Worm (Caenorhabditis elegans) whole organism, L1 larva: ENCODE results near the gene fbl-1.

Experiments
- C04F5.9 ChIP-seq: sonication (generic microtip); optimal IDR thresholded peaks from 2 replicates; lab custom pipeline; 2016; ENCODE audit warnings: missing genetic modification characterization, missing compliant biosample characterization
- C16A3.4 ChIP-seq: fragments of 150-350 bp; optimal IDR thresholded peaks from 2 replicates; lab custom pipeline; 2014; ENCODE audit warnings: missing biosample characterization, missing genetic modification characterization
- alr-1 ChIP-seq: fragments of 200-800 bp; sonication (Bioruptor generic); optimal IDR thresholded peaks from 2 replicates; lab custom pipeline; 2018; ENCODE audit warnings: borderline replicate concordance, mild to moderate bottlenecking, missing genetic modification characterization, missing compliant biosample characterization
- ama-1 ChIP-seq: fragments of 150-350 bp; optimal IDR thresholded peaks from 2 replicates; lab custom pipeline; 2014
- ceh-82 ChIP-seq, 3 experiments: fragments of 150-350 bp in 1 of 3; sonication (generic microtip) in 2 of 3; optimal IDR thresholded peaks; 2 replicates each; lab custom pipeline; 2014 to 2017; ENCODE audit warnings: missing biosample characterization in 3 of 3, missing genetic modification characterization in 3 of 3
- ces-1 ChIP-seq: fragments of 150-350 bp; optimal IDR thresholded peaks from 2 replicates; lab custom pipeline; 2014; ENCODE audit warnings: missing biosample characterization, missing genetic modification reagents, missing genetic modification characterization
- dsc-1 ChIP-seq: sonication (generic microtip); optimal IDR thresholded peaks from 2 replicates; lab custom pipeline; 2016; ENCODE audit warnings: mild to moderate bottlenecking, missing genetic modification characterization, missing compliant biosample characterization
- egl-13 ChIP-seq: sonication (generic microtip); optimal IDR thresholded peaks from 2 replicates; lab custom pipeline; 2016; ENCODE audit warnings: missing genotype, missing genetic modification reagents, missing genetic modification characterization, missing compliant biosample characterization
- egl-27 ChIP-seq, 2 experiments: fragments of 150-350 bp in 1 of 2; sonication (generic microtip); optimal IDR thresholded peaks; 3 replicates each; lab custom pipeline; 2017 to 2018; ENCODE audit warnings: missing biosample characterization in 2 of 2, missing genetic modification characterization in 2 of 2, missing genetic modification reagents in 2 of 2
- elt-2 ChIP-seq: sonication (generic microtip); optimal IDR thresholded peaks from 2 replicates; lab custom pipeline; 2016; ENCODE audit warnings: missing genetic modification characterization, mild to moderate bottlenecking, inconsistent platforms, missing compliant biosample characterization, missing genetic modification reagents
- elt-3 ChIP-seq, 6 experiments: fragments of 150-350 bp in 1 of 6; sonication (generic microtip); optimal IDR thresholded peaks; 2 replicates each; lab custom pipeline; 2017 to 2018; ENCODE audit warnings: missing biosample characterization in 6 of 6, missing genetic modification characterization in 6 of 6, inconsistent platforms in 1 of 6
- ets-5 ChIP-seq: fragments of 200-800 bp; sonication (Bioruptor generic); IDR thresholded peaks from 2 replicates; pipeline ENCODE4 v1.3.6; 2022; ENCODE audit warnings: missing genetic modification characterization, missing compliant biosample characterization
- fkh-10 ChIP-seq: sonication (generic microtip); optimal IDR thresholded peaks from 2 replicates; lab custom pipeline; 2017; ENCODE audit warnings: missing biosample characterization, missing genetic modification reagents, missing genetic modification characterization
- fkh-4 ChIP-seq: sonication (generic microtip); optimal IDR thresholded peaks from 2 replicates; lab custom pipeline; 2016; ENCODE audit warnings: missing compliant biosample characterization, missing genetic modification characterization, borderline replicate concordance
- fos-1 ChIP-seq: fragments of 150-350 bp; optimal IDR thresholded peaks from 2 replicates; lab custom pipeline; 2014; ENCODE audit warnings: missing biosample characterization, missing genetic modification characterization
- grh-1 ChIP-seq: fragments of 200-800 bp; sonication (Bioruptor generic); IDR thresholded peaks from 2 replicates; pipeline ENCODE4 v1.3.6; 2022; ENCODE audit warnings: missing genetic modification reagents, missing genetic modification characterization, missing compliant biosample characterization
- hlh-17 ChIP-seq: fragments of 200-800 bp; sonication (Bioruptor generic); optimal IDR thresholded peaks from 2 replicates; lab custom pipeline; 2018; ENCODE audit warnings: missing genetic modification characterization, mild to moderate bottlenecking, missing compliant biosample characterization, moderate library complexity, borderline replicate concordance
- hlh-4 ChIP-seq: sonication (generic microtip); optimal IDR thresholded peaks from 2 replicates; lab custom pipeline; 2016; ENCODE audit warnings: mild to moderate bottlenecking, missing genetic modification characterization, missing compliant biosample characterization
- lin-15B ChIP-seq: fragments of 150-350 bp; sonication (generic microtip); optimal IDR thresholded peaks from 3 replicates; lab custom pipeline; 2014; ENCODE audit warnings: missing biosample characterization, missing genetic modification characterization
- lsy-2 ChIP-seq, 2 experiments: fragments of 150-350 bp; optimal IDR thresholded peaks; 2 replicates each; lab custom pipeline; 2014; ENCODE audit warnings: missing biosample characterization in 2 of 2, missing genetic modification characterization in 2 of 2
- mab-9 ChIP-seq: fragments of 200-800 bp; sonication (Bioruptor generic); IDR thresholded peaks from 2 replicates; pipeline ENCODE4 v1.3.6; 2022; ENCODE audit warnings: missing genetic modification reagents, missing genetic modification characterization, missing compliant biosample characterization
- nhr-11 ChIP-seq: fragments of 150-350 bp; optimal IDR thresholded peaks from 2 replicates; lab custom pipeline; 2014; ENCODE audit warnings: missing biosample characterization, missing genetic modification characterization
- nhr-12 ChIP-seq: sonication (generic microtip); optimal IDR thresholded peaks from 2 replicates; lab custom pipeline; 2017; ENCODE audit warnings: missing biosample characterization, missing genetic modification characterization
- nhr-19 ChIP-seq: fragments of 200-800 bp; sonication (Bioruptor generic); conservative IDR thresholded peaks from 2 replicates; pipeline ENCODE4 v1.3.6; 2022; ENCODE audit warnings: missing genetic modification characterization, missing compliant biosample characterization
- nhr-71 ChIP-seq: sonication (generic microtip); optimal IDR thresholded peaks from 2 replicates; lab custom pipeline; 2016; ENCODE audit warnings: mild to moderate bottlenecking, missing genetic modification characterization, moderate library complexity, missing compliant biosample characterization
- nhr-77 ChIP-seq: fragments of 150-350 bp; optimal IDR thresholded peaks from 2 replicates; lab custom pipeline; 2014; ENCODE audit warnings: missing biosample characterization, missing genetic modification characterization
- nhr-84 ChIP-seq: sonication (generic microtip); optimal IDR thresholded peaks from 2 replicates; lab custom pipeline; 2017; ENCODE audit warnings: missing biosample characterization, missing genetic modification characterization
- nhr-85 ChIP-seq: sonication (generic microtip); peaks from one replicate; lab custom pipeline; 2016; ENCODE audit warnings: missing genetic modification characterization, inconsistent platforms, missing compliant biosample characterization
- nhr-90 ChIP-seq: sonication (generic microtip); optimal IDR thresholded peaks from 2 replicates; lab custom pipeline; 2016; ENCODE audit warnings: mild to moderate bottlenecking, missing genetic modification characterization, missing compliant biosample characterization; ENCODE audit not compliant: poor library complexity
- snpc-4 ChIP-seq: fragments of 150-350 bp; optimal IDR thresholded peaks from 2 replicates; lab custom pipeline; 2014; ENCODE audit warnings: missing biosample characterization, missing genetic modification characterization
- snu-23 ChIP-seq: sonication (generic microtip); optimal IDR thresholded peaks from 2 replicates; lab custom pipeline; 2016; ENCODE audit warnings: missing genetic modification characterization, missing compliant biosample characterization
- sox-4 ChIP-seq: sonication (generic microtip); optimal IDR thresholded peaks from 2 replicates; lab custom pipeline; 2016; ENCODE audit warnings: missing genetic modification characterization, missing compliant biosample characterization
- swsn-7 ChIP-seq: sonication (generic microtip); optimal IDR thresholded peaks from 2 replicates; lab custom pipeline; 2016; ENCODE audit warnings: missing genetic modification characterization, missing compliant biosample characterization
- tlp-1 ChIP-seq: fragments of 150-350 bp; optimal IDR thresholded peaks from 2 replicates; lab custom pipeline; 2014; ENCODE audit warnings: missing biosample characterization, missing genetic modification characterization
- unc-30 ChIP-seq: sonication (generic microtip); optimal IDR thresholded peaks from 2 replicates; lab custom pipeline; 2017; ENCODE audit warnings: missing biosample characterization, missing genetic modification characterization
- unc-86 ChIP-seq: sonication (generic microtip); optimal IDR thresholded peaks from 2 replicates; lab custom pipeline; 2016; ENCODE audit warnings: missing genetic modification characterization, missing compliant biosample characterization
- unc-98 ChIP-seq: fragments of 200-800 bp; sonication (Bioruptor generic); IDR thresholded peaks from 2 replicates; pipeline ENCODE4 v1.3.6; 2022; ENCODE audit warnings: missing genetic modification characterization, missing compliant biosample characterization
- vab-15 ChIP-seq: sonication (generic microtip); optimal IDR thresholded peaks from 2 replicates; lab custom pipeline; 2017; ENCODE audit warnings: missing genotype, mild to moderate bottlenecking, missing genetic modification characterization, missing compliant biosample characterization
- xbp-1 ChIP-seq: sonication (generic microtip); optimal IDR thresholded peaks from 2 replicates; lab custom pipeline; 2016; ENCODE audit warnings: missing genetic modification characterization, missing compliant biosample characterization
- zip-4 ChIP-seq: fragments of 200-800 bp; sonication (Bioruptor generic); optimal IDR thresholded peaks from 2 replicates; lab custom pipeline; 2018; ENCODE audit warnings: mild to moderate bottlenecking, missing genetic modification characterization, moderate library complexity, missing compliant biosample characterization

fbl-1 gene

DNA sequence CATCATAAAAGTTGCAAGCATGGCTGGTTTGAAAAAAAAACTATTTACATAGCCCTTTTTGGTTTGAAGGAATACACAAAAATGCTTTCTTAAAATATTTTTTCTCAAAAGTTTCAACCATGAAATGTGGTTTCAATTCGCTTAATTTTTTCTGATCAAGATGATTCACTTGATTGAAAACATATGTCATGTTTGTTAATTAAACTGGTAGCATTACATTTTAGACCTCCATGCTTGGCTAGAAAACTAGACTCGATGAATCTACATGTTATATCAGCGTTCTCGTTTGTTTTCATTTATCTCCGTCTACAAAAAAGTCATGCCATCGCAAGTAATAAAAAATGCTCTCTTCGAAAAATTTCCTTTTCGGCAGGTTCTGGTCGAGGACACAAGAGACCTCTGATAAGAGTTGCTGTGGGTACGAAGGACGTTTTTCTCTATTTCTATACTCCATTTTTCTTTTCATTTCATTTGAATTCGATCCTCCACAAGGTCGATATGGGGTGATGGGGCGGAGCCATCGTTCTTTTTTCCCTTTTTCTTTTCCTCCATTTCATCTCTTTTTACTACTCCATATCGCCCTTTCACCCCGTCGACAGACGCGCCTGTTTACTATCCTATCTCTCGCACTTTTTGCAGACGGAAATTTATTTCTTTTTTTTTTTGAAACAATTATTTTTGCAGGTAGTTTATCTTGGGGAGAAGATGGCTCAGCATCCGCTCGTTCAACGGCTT, 14.8 kb upstream of the fbl-1 start, which contains the start of gene elo-1 (continued):
- TF ChIP-seq nhr-85 (tag; lab: Kevin White, UChicago), result peak; percentile 91

DNA sequence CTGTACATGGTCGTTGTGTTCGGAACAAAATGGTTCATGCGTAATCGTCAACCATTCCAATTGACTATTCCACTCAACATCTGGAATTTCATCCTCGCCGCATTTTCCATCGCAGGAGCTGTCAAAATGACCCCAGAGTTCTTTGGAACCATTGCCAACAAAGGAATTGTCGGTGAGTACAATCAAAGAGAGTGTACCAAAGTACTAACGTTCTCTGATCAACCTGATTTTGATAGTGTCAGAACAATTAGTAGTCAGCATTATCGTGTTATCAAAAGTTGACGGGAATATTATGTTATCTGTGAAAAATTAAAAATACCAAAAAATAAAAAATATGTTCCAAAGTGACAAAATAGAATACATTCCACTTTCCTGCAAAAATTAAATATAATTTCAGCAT, 13.6 kb upstream of the fbl-1 start:
- TF ChIP-seq egl-27 (tag; optimal IDR thresholded peaks at IDR 0.05; lab: Kevin White, UChicago) (no peak), grh-1 (GFP tag; lab: Robert Waterston, UW) (no peak), nhr-85 (tag; lab: Kevin White, UChicago) (no peak), fkh-10 (GFP tag; lab: Kevin White, UChicago) (no peak), fos-1 (no peak), sox-4 (no peak), unc-98 (GFP tag; lab: Robert Waterston, UW) (no peak), elt-2 (tag; lab: Kevin White, UChicago) (peak; percentile 51), nhr-90 (tag; lab: Kevin White, UChicago) (no peak)

DNA sequence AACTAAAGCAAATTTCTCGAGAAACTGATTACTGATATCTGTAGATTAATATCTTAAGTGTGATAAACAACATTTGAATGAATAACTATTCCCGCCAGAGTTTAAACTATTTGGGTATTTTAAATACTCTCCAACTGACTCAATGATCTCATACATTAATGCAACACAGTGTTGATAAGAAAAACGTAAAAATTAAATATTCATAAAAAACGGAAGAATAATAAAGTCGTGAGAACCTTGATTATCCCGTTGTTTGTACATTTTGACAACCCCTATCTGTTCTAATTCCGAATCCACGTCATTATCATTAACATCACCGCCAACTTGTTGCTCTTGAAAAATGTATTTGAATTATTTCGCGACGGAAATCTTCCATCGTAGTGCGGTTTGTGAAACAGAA, 11.0 kb upstream of the fbl-1 start, which contains the start of gene elo-7:
Gene elo-7 (plus strand): TSS at position 301 of the 400 bp plus-strand sequence.
- TF ChIP-seq nhr-11 (no peak), zip-4 (GFP tag; lab: Kevin White, UChicago) (no peak), ces-1 (GFP tag; lab: Kevin White, UChicago) (no peak), tlp-1 (tag; lab: Kevin White, UChicago) (no peak), nhr-19 (GFP tag; lab: Robert Waterston, UW) (no peak), sox-4 (no peak)

DNA sequence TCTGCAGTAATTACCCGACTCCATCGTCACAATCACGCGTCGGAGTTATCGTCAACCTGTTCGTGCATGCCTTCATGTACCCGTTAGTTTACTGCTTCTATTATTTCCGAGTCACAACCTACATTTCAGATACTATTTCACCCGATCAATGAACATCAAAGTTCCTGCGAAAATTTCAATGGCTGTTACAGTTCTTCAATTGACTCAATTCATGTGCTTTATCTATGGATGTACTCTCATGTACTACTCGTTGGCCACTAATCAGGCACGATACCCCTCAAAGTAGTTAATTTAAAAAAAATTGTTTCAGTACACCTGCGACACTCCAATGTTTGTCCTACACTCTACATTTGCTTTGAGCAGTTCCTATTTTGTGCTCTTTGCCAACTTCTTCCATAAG, 9.8 kb upstream of the fbl-1 start:
- TF ChIP-seq nhr-71, result peak; percentile 15
- no peak for TF ChIP-seq C04F5.9 (tag; lab: Kevin White, UChicago)
- TF ChIP-seq egl-13 (tag; lab: Kevin White, UChicago), result no peak
- no peak for TF ChIP-seq mab-9 (GFP tag; lab: Robert Waterston, UW)
- no peak for TF ChIP-seq vab-15 (tag; lab: Kevin White, UChicago)
- TF ChIP-seq swsn-7 (tag; lab: Kevin White, UChicago), result no peak
- no peak for TF ChIP-seq egl-27 (tag; optimal IDR thresholded peaks at IDR 0.05; lab: Kevin White, UChicago)
- TF ChIP-seq ama-1 (lab: Kevin White, UChicago), result no peak
- no peak for TF ChIP-seq nhr-77
- no peak for TF ChIP-seq ceh-82 (tag; optimal IDR thresholded peaks at IDR 0.05; lab: Kevin White, UChicago)
- no peak for TF ChIP-seq lin-15B (tag; lab: Kevin White, UChicago)
- TF ChIP-seq snu-23 (GFP tag; lab: Kevin White, UChicago), result peak; percentile 9
- TF ChIP-seq unc-98 (GFP tag; lab: Robert Waterston, UW), result no peak
- no peak for TF ChIP-seq alr-1
- TF ChIP-seq xbp-1 (tag; lab: Kevin White, UChicago), result no peak
- peak; percentile 34 for TF ChIP-seq nhr-90 (tag; lab: Kevin White, UChicago)
- no peak for TF ChIP-seq nhr-12 (tag; lab: Kevin White, UChicago)

DNA sequence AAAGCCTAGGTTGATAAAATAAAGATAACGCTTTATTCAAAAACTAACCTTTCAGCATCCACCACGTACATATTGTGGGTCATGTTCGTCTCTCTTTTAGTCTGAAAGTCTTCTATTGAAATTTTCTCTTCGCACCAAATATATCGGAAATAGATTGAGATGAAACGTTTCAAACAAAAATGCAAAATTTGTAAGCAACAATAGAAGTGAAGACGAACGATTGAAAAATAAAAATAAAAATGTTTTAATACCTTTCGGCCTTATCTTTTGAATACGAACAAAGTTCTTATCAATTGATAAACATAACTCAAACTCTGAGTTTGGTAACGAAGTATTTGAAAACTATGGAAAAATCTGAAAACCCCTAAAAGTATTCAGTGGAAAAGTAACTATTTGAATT, 7.5 kb upstream of the fbl-1 start, which contains the start of gene F56H11.2:
Gene F56H11.2 (minus strand): TSS at position 101 of the 400 bp plus-strand sequence.
- TF ChIP-seq hlh-4 (tag; lab: Kevin White, UChicago) (no peak), grh-1 (GFP tag; lab: Robert Waterston, UW) (no peak), unc-86 (tag; lab: Kevin White, UChicago) (no peak), nhr-77 (no peak), dsc-1 (tag; lab: Kevin White, UChicago) (no peak), ets-5 (GFP tag; lab: Robert Waterston, UW) (no peak), nhr-84 (no peak), xbp-1 (tag; lab: Kevin White, UChicago) (no peak), snpc-4 (tag; lab: Kevin White, UChicago) (no peak), C16A3.4 (tag; lab: Kevin White, UChicago) (no peak), unc-30 (no peak), hlh-17 (no peak), fkh-4 (tag; lab: Kevin White, UChicago) (no peak), lsy-2 (tag; optimal IDR thresholded peaks at IDR 0.05; lab: Kevin White, UChicago) (no peak), ceh-82 (tag; optimal IDR thresholded peaks at IDR 0.05; lab: Kevin White, UChicago) (no peak), elt-3 (tag; optimal IDR thresholded peaks at IDR 0.05; lab: Kevin White, UChicago) (no peak), sox-4 (no peak), elt-2 (tag; lab: Kevin White, UChicago) (no peak)
